Worm (Caenorhabditis elegans) whole organism, L4/young adult: ENCODE results near the gene tcc-1.

Source experiments
- W03F9.2 ChIP-seq: fragments of 150-350 bp; optimal IDR thresholded peaks from 2 replicates; lab custom pipeline; 2014; ENCODE audit warnings: missing biosample characterization, missing genetic modification characterization
- dao-5 ChIP-seq: sonication (generic microtip); optimal IDR thresholded peaks from 2 replicates; lab custom pipeline; 2016; ENCODE audit warnings: missing genotype, missing genetic modification characterization, moderate library complexity, missing compliant biosample characterization
- him-1 ChIP-seq: sonication (generic microtip); optimal IDR thresholded peaks from 2 replicates; lab custom pipeline; 2016; ENCODE audit warnings: missing genotype, missing genetic modification reagents, missing genetic modification characterization, missing compliant biosample characterization

The tcc-1 gene

DNA sequence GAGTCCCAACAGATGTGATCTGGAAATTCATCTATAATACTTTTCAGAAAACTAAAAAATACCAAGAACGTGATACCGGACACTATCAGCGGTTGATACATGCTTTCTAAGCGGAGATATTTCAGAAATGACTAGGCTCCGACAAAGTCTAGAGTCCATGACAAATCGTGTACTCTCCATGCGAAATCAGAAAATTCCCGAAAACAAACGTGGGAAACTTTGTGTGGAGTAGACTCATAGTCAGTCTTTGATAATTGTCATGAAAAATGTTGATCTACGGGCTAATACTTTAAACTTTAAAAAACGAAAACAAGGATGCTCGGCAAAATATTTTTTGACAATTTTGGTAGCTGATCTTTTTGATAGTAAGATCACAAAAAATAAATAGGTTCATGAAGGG is 57.0 kb downstream of the tcc-1 start, which contains the start of gene srx-18:
srx-18 (minus strand) TSS at position 101 of the 400 bp plus-strand sequence.
- TF ChIP-seq W03F9.2 (tag; lab: Kevin White, UChicago) (no peak), dao-5 (tag; lab: Kevin White, UChicago) (no peak), him-1 (tag; lab: Kevin White, UChicago) (no peak)
